Fruit fly (Drosophila melanogaster): ENCODE data around the gene CG2694.

Gene CG2694

dm6 chrX:2738663-2739062, 24.8 kb downstream of the CG2694 start, which contains the start of gene crm:
Gene crm, minus strand, starts transcription at chrX:2738773.
- TF ChIP-seq Tbp (GFP tag; optimal IDR thresholded peaks at IDR 0.05) (no peak), crc (GFP tag; optimal IDR thresholded peaks at IDR 0.05) (no peak), CG17186 (GFP tag; optimal IDR thresholded peaks at IDR 0.05) (peak; percentile 99), gcm2 (GFP tag; optimal IDR thresholded peaks at IDR 0.05) (no peak), Awh (GFP tag; IDR thresholded peaks at IDR 0.05) (no peak), luna (GFP tag; optimal IDR thresholded peaks at IDR 0.05) (no peak), grau (tag; optimal IDR thresholded peaks at IDR 0.05) (peak; percentile 5), CG15269 (tag; optimal IDR thresholded peaks at IDR 0.05) (no peak), gro (GFP tag; optimal IDR thresholded peaks at IDR 0.05) (no peak), CG10462 (GFP tag; optimal IDR thresholded peaks at IDR 0.05) (no peak), Fer1 (GFP tag; optimal IDR thresholded peaks at IDR 0.05) (no peak), CG2678 (tag; optimal IDR thresholded peaks at IDR 0.05) (no peak), inv (GFP tag; IDR thresholded peaks at IDR 0.05; ENCODE audit: partially characterized antibody) (no peak), CG9215 (GFP tag; IDR thresholded peaks at IDR 0.05) (no peak), CG16863 (GFP tag; optimal IDR thresholded peaks at IDR 0.05) (no peak), Dp (GFP tag; optimal IDR thresholded peaks at IDR 0.05) (peak; percentile 4), CG13287 (GFP tag; IDR thresholded peaks at IDR 0.05; ENCODE audit: partially characterized antibody) (peak; percentile 26; the same call in 1 of the 2 replicates), CG31224 (GFP tag; IDR thresholded peaks at IDR 0.05) (no peak), sima (GFP tag; optimal IDR thresholded peaks at IDR 0.05) (no peak), Rfx (GFP tag; IDR thresholded peaks at IDR 0.05) (0 out of 2 replicates have a peak, but pooled peaks have one; percentile 34), sr (GFP tag; IDR thresholded peaks at IDR 0.05) (no peak), ewg (GFP tag; optimal IDR thresholded peaks at IDR 0.05) (no peak), Jarid2 (GFP tag; optimal IDR thresholded peaks at IDR 0.05) (no peak), CG18262 (tag; optimal IDR thresholded peaks at IDR 0.05) (no peak), vvl (GFP tag; IDR thresholded peaks at IDR 0.05) (peak; percentile 65), CG11085 (GFP tag; IDR thresholded peaks at IDR 0.05) (no peak), CG9932 (GFP tag; IDR thresholded peaks at IDR 0.05) (no peak), chinmo (GFP tag; IDR thresholded peaks at IDR 0.05; ENCODE audit: partially characterized antibody) (no peak), CG3407 (GFP tag; optimal IDR thresholded peaks at IDR 0.05) (no peak), trem (tag; optimal IDR thresholded peaks at IDR 0.05) (peak; percentile 30), sug (tag; optimal IDR thresholded peaks at IDR 0.05) (peak; percentile 14), Dfd (GFP tag; optimal IDR thresholded peaks at IDR 0.05) (no peak), stwl (tag; optimal IDR thresholded peaks at IDR 0.05) (no peak), crp (GFP tag; optimal IDR thresholded peaks at IDR 0.05) (peak in 1 of 2 experiments; percentile 45), fu2 (GFP tag; optimal IDR thresholded peaks at IDR 0.05) (no peak), CG32767 (GFP tag; IDR thresholded peaks at IDR 0.05) (no peak), CG1233 (GFP tag; optimal IDR thresholded peaks at IDR 0.05) (no peak), CG15514 (GFP tag; optimal IDR thresholded peaks at IDR 0.05) (peak; percentile 68), Stat92E (GFP tag; optimal IDR thresholded peaks at IDR 0.05) (no peak), ap (GFP tag; IDR thresholded peaks at IDR 0.05) (no peak), Med (GFP tag) (peak; percentile 45), fru (optimal IDR thresholded peaks at IDR 0.05) (no peak), CG9876 (GFP tag; optimal IDR thresholded peaks at IDR 0.05) (no peak), Sry-β (GFP tag; optimal IDR thresholded peaks at IDR 0.05) (peak; percentile 98), MESR4 (GFP tag; optimal IDR thresholded peaks at IDR 0.05) (no peak), hbn (GFP tag; IDR thresholded peaks at IDR 0.05; ENCODE audit: partially characterized antibody) (0 out of 2 replicates have a peak, but pooled peaks have one; percentile 13), CoRest (tag; optimal IDR thresholded peaks at IDR 0.05) (peak; percentile 9), CG5245 (GFP tag; optimal IDR thresholded peaks at IDR 0.05) (no peak), schlank (tag; optimal IDR thresholded peaks at IDR 0.05) (no peak), unc-4 (GFP tag; IDR thresholded peaks at IDR 0.05; ENCODE audit: partially characterized antibody) (peak; percentile 34; the same call in 1 of the 2 replicates), CG9797 (GFP tag; optimal IDR thresholded peaks at IDR 0.05) (peak; percentile 24)
